Worm (Caenorhabditis elegans): Measurements from ENCODE around the gene srw-16.

Gene srw-16

DNA sequence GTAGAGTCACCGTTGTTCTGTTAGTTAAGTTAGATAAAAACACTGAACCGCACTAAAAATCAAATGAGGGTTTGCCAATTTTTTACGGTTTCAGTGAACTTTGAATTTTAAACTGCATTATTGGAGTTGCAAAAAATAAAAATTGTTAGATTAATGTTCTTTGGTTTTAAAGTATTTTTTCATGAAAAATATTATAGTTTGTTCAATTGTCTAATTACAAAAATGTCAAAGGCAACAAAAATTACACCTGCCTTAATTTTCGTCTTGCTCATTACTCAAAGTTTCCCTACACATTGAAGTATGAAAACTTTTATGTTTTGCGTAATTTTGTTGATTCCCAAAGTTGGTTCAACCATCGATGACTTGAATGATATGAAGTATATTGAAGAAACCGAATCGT is 36.1 kb upstream of the srw-16 start, which contains the start of gene irld-62:
irld-62 (plus strand) TSS at position 301 of the 400 bp plus-strand sequence.
- no peak for TF ChIP-seq lin-13 (GFP tag; optimal IDR thresholded peaks at IDR 0.05)
- TF ChIP-seq skn-1 (tag; optimal IDR thresholded peaks at IDR 0.05) = no peak
- no peak for TF ChIP-seq ama-1 (optimal IDR thresholded peaks at IDR 0.05)
- TF ChIP-seq mdl-1 (tag; optimal IDR thresholded peaks at IDR 0.05) = no peak
- no peak for TF ChIP-seq ceh-63 (GFP tag; optimal IDR thresholded peaks at IDR 0.05)
- TF ChIP-seq hpl-2 (GFP tag; optimal IDR thresholded peaks at IDR 0.05) = no peak
- no peak for TF ChIP-seq hlh-17 (GFP tag; optimal IDR thresholded peaks at IDR 0.05; ENCODE audit: borderline replicate concordance)
- no peak for TF ChIP-seq aha-1 (tag; optimal IDR thresholded peaks at IDR 0.05)
- no peak for TF ChIP-seq lsy-2 (tag; optimal IDR thresholded peaks at IDR 0.05)

ce11 chrV:15309011-15309410 is 34.4 kb upstream of the srw-16 start, which contains the start of gene srz-10:
TSS of gene srz-10 (minus strand) at chrV:15309098.
- TF ChIP-seq unc-86 (tag; optimal IDR thresholded peaks at IDR 0.05) (no peak), F16B12.6 (tag; optimal IDR thresholded peaks at IDR 0.05) (no peak), tlp-1 (tag; optimal IDR thresholded peaks at IDR 0.05) (no peak), nhr-47 (tag; optimal IDR thresholded peaks at IDR 0.05) (peak; percentile 42), nhr-71 (tag; optimal IDR thresholded peaks at IDR 0.05) (peak; percentile 47), hpl-2 (GFP tag; optimal IDR thresholded peaks at IDR 0.05) (no peak), fkh-8 (tag; optimal IDR thresholded peaks at IDR 0.05) (peak; percentile 64), isw-1 (GFP tag; IDR thresholded peaks at IDR 0.05) (no peak), hlh-4 (tag; optimal IDR thresholded peaks at IDR 0.05) (peak; percentile 98), pag-3 (tag; optimal IDR thresholded peaks at IDR 0.05; ENCODE audit: borderline replicate concordance, insufficient read depth) (no peak), Y116A8C.19 (tag; optimal IDR thresholded peaks at IDR 0.05; ENCODE audit: borderline replicate concordance) (no peak), unc-130 (tag; optimal IDR thresholded peaks at IDR 0.05) (no peak), C04F5.9 (tag; optimal IDR thresholded peaks at IDR 0.05) (no peak), nhr-84 (tag; optimal IDR thresholded peaks at IDR 0.05) (no peak), fkh-10 (GFP tag; optimal IDR thresholded peaks at IDR 0.05) (no peak), ceh-63 (GFP tag; optimal IDR thresholded peaks at IDR 0.05) (no peak)

DNA sequence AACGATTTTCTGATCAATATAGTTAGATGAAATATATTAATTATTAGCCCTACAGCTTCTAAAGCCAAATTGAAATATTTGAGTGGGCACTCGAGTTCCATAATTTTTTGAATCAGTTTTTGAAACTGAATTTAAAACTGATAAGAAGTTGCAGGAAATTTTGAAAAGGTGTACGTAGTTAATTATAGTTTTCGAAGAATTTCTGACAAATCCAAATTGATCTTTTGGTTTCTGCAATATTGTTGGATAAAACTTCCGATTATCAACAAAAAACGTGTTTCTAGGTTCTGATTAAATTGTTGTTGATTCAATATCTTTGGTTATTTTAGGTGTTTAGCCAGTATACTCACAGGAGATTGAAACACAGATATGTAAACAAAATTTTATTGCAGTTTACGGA is 32.1 kb upstream of the srw-16 start, which contains the start of gene T26H8.4:
T26H8.4 (minus strand) TSS at position 101 of the 400 bp plus-strand sequence.
- TF ChIP-seq pax-3 (tag; optimal IDR thresholded peaks at IDR 0.05) (peak; percentile 66), Y116A8C.19 (tag; optimal IDR thresholded peaks at IDR 0.05; ENCODE audit: borderline replicate concordance) (no peak), alr-1 (tag; optimal IDR thresholded peaks at IDR 0.05; ENCODE audit: borderline replicate concordance) (no peak)

- TF ChIP-seq aha-1 (tag; optimal IDR thresholded peaks at IDR 0.05) = no peak
- no peak for TF ChIP-seq unc-130 (tag; optimal IDR thresholded peaks at IDR 0.05)
- no peak for TF ChIP-seq Y116A8C.19 (tag; optimal IDR thresholded peaks at IDR 0.05; ENCODE audit: borderline replicate concordance)
- TF ChIP-seq tbx-2 (tag; optimal IDR thresholded peaks at IDR 0.05) = no peak
- no peak for TF ChIP-seq rnt-1 (tag; optimal IDR thresholded peaks at IDR 0.05)
- peak; percentile 46 for TF ChIP-seq pax-3 (tag; optimal IDR thresholded peaks at IDR 0.05)
- no peak for TF ChIP-seq ceh-88 (GFP tag; IDR thresholded peaks at IDR 0.05)
- no peak for TF ChIP-seq sup-37 (GFP tag; optimal IDR thresholded peaks at IDR 0.05)
Measured at ce11 chrV:15305502-15305901, 30.8 kb upstream of the srw-16 start, which contains the start of gene T26H8.5. TSS of gene T26H8.5 (minus strand) at chrV:15305602.

- TF ChIP-seq pax-3 (tag; optimal IDR thresholded peaks at IDR 0.05) = peak; percentile 67
- TF ChIP-seq blmp-1 (tag; optimal IDR thresholded peaks at IDR 0.05) = no peak
Measured at ce11 chrV:15303625-15304024, 29.0 kb upstream of the srw-16 start, which contains the start of gene srx-48. TSS of gene srx-48 (minus strand) at chrV:15303725.

- TF ChIP-seq nhr-20 (tag; optimal IDR thresholded peaks at IDR 0.05) (peak; percentile 52), elt-2 (tag; optimal IDR thresholded peaks at IDR 0.05) (peak; percentile 100), jun-1 (tag; optimal IDR thresholded peaks at IDR 0.05) (peak; percentile 75), nhr-90 (tag; optimal IDR thresholded peaks at IDR 0.05; ENCODE audit: poor library complexity) (peak; percentile 19), nhr-237 (tag; optimal IDR thresholded peaks at IDR 0.05) (no peak), pqm-1 (tag; optimal IDR thresholded peaks at IDR 0.05) (peak; percentile 90), pax-3 (tag; optimal IDR thresholded peaks at IDR 0.05) (peak; percentile 88), tlp-1 (tag; optimal IDR thresholded peaks at IDR 0.05) (peak; percentile 83), nhr-71 (tag; optimal IDR thresholded peaks at IDR 0.05) (peak; percentile 30), hlh-4 (tag; optimal IDR thresholded peaks at IDR 0.05) (no peak), unc-62 (GFP tag; optimal IDR thresholded peaks at IDR 0.05) (no peak), efl-1 (optimal IDR thresholded peaks at IDR 0.05) (no peak), efl-1 (GFP tag; optimal IDR thresholded peaks at IDR 0.05 in 1 of 2) (peak in 1 of 2 experiments; percentile 37), aly-2 (tag; optimal IDR thresholded peaks at IDR 0.05) (no peak)
Measured at ce11 chrV:15298597-15298996, 23.9 kb upstream of the srw-16 start, which contains the start of gene cpr-3. TSS of gene cpr-3 (minus strand) at chrV:15298700.
